Worm (Caenorhabditis elegans): ENCODE results near the gene T12A7.6.

DNA sequence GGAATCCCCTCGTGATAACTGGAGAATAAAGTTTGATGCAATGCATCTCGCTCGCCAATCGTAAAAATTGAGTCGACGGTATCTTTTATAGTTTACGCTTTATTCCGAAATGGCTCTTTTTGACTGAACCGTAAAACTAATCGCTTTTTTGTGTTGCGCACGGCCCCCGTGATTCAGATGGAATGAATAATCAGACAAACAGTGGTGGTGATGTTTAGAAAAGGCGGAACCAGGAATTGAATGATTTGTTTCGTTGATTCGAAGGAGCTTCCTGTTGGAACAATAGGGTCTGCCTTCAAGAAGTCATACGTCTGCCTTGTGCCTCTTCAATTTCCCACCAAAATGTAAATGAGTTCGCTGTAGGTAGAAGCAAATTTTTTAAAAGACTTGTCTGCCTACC, 5.3 kb downstream of the T12A7.6 start, which contains the start of gene scl-18:
- TF ChIP-seq drap-1 (GFP tag; optimal IDR thresholded peaks at IDR 0.05) (no peak), sptf-1 (tag; optimal IDR thresholded peaks at IDR 0.05) (no peak), elt-1 (tag; optimal IDR thresholded peaks at IDR 0.05; ENCODE audit: borderline replicate concordance, insufficient read depth) (no peak), elt-3 (tag; optimal IDR thresholded peaks at IDR 0.05) (no peak), ztf-11 (tag; optimal IDR thresholded peaks at IDR 0.05) (no peak), lsy-2 (tag; optimal IDR thresholded peaks at IDR 0.05) (no peak), lin-13 (tag; optimal IDR thresholded peaks at IDR 0.05) (no peak), nhr-12 (tag; optimal IDR thresholded peaks at IDR 0.05) (no peak), unc-62 (GFP tag; optimal IDR thresholded peaks at IDR 0.05) (no peak), unc-120 (tag; optimal IDR thresholded peaks at IDR 0.05; ENCODE audit: poor library complexity, severe bottlenecking) (no peak), nhr-237 (tag; optimal IDR thresholded peaks at IDR 0.05) (no peak)

All from whole organism, mixed stage, embryonic.